Worm (Caenorhabditis elegans): ENCODE results near the gene szy-20.

The szy-20 gene

ce11 chrII:9007741-9008140 lies 38.6 kb upstream of the szy-20 start:
- TF ChIP-seq mdl-1 (tag; optimal IDR thresholded peaks at IDR 0.05) (no peak), ceh-82 (tag; optimal IDR thresholded peaks at IDR 0.05) (no peak), daf-12 (tag; optimal IDR thresholded peaks at IDR 0.05) (no peak), snpc-4 (tag; optimal IDR thresholded peaks at IDR 0.05) (no peak), pha-4 (tag; optimal IDR thresholded peaks at IDR 0.05) (no peak), zag-1 (tag; optimal IDR thresholded peaks at IDR 0.05) (no peak), mml-1 (tag; optimal IDR thresholded peaks at IDR 0.05) (no peak), elt-2 (tag; optimal IDR thresholded peaks at IDR 0.05) (no peak), unc-39 (tag; optimal IDR thresholded peaks at IDR 0.05) (no peak)

- TF ChIP-seq nfya-1 (tag; optimal IDR thresholded peaks at IDR 0.05; ENCODE audit: insufficient read depth) = no peak
- no peak for TF ChIP-seq nhr-43 (tag; optimal IDR thresholded peaks at IDR 0.05; ENCODE audit: poor library complexity, severe bottlenecking)
- no peak for TF ChIP-seq ceh-28 (tag; optimal IDR thresholded peaks at IDR 0.05)
- no peak for TF ChIP-seq ztf-4 (tag; optimal IDR thresholded peaks at IDR 0.05)
- no peak for TF ChIP-seq fkh-10 (GFP tag; optimal IDR thresholded peaks at IDR 0.05)
- TF ChIP-seq nhr-77 (tag; optimal IDR thresholded peaks at IDR 0.05) = no peak
- TF ChIP-seq mml-1 (tag; optimal IDR thresholded peaks at IDR 0.05) = no peak
- no peak for TF ChIP-seq skn-1 (tag; optimal IDR thresholded peaks at IDR 0.05)
- no peak for TF ChIP-seq unc-62 (GFP tag; optimal IDR thresholded peaks at IDR 0.05)
- TF ChIP-seq snpc-4 (tag; optimal IDR thresholded peaks at IDR 0.05) = no peak
- TF ChIP-seq tbx-2 (tag; optimal IDR thresholded peaks at IDR 0.05) = no peak
Measured at ce11 chrII:9005067-9005466, 35.9 kb upstream of the szy-20 start, which contains the start of gene F44G4.7. TSS of gene F44G4.7 (minus strand) at chrII:9005167.

ce11 chrII:9001743-9002222 lies 32.6 kb upstream of the szy-20 start, which contains the start of gene F44G4.6:
TSS of gene F44G4.6 (minus strand) at chrII:9001793.
- TF ChIP-seq elt-2 (tag; optimal IDR thresholded peaks at IDR 0.05) = no peak
- TF ChIP-seq ceh-9 (tag; optimal IDR thresholded peaks at IDR 0.05) = no peak
- TF ChIP-seq nhr-11 (tag; optimal IDR thresholded peaks at IDR 0.05) = no peak
- no peak for TF ChIP-seq fos-1 (tag; optimal IDR thresholded peaks at IDR 0.05)
- no peak for TF ChIP-seq lin-15B (tag; optimal IDR thresholded peaks at IDR 0.05)
- no peak for TF ChIP-seq unc-62 (GFP tag; optimal IDR thresholded peaks at IDR 0.05)
- TF ChIP-seq nhr-237 (tag; optimal IDR thresholded peaks at IDR 0.05) = no peak
- no peak for TF ChIP-seq jun-1 (tag; optimal IDR thresholded peaks at IDR 0.05)
- no peak for TF ChIP-seq fkh-2 (tag; optimal IDR thresholded peaks at IDR 0.05)
- TF ChIP-seq zag-1 (tag; optimal IDR thresholded peaks at IDR 0.05) = no peak
- TF ChIP-seq pha-4 (tag; optimal IDR thresholded peaks at IDR 0.05) = no peak
- TF ChIP-seq nhr-25 (tag; optimal IDR thresholded peaks at IDR 0.05) = no peak
- no peak for TF ChIP-seq daf-12 (tag; optimal IDR thresholded peaks at IDR 0.05)
- TF ChIP-seq nhr-67 (tag; optimal IDR thresholded peaks at IDR 0.05) = no peak
- no peak for TF ChIP-seq ztf-11 (tag; optimal IDR thresholded peaks at IDR 0.05)

- TF ChIP-seq ZK546.5 (tag; optimal IDR thresholded peaks at IDR 0.05) (no peak), zag-1 (tag; optimal IDR thresholded peaks at IDR 0.05) (no peak), fkh-10 (GFP tag; optimal IDR thresholded peaks at IDR 0.05) (no peak), nhr-25 (tag; optimal IDR thresholded peaks at IDR 0.05) (no peak), lsy-12 (tag; optimal IDR thresholded peaks at IDR 0.05) (no peak), ztf-11 (tag; optimal IDR thresholded peaks at IDR 0.05) (no peak), nhr-43 (tag; optimal IDR thresholded peaks at IDR 0.05; ENCODE audit: poor library complexity, severe bottlenecking) (no peak), ztf-4 (tag; optimal IDR thresholded peaks at IDR 0.05) (no peak), nhr-77 (tag; optimal IDR thresholded peaks at IDR 0.05) (no peak), ceh-28 (tag; optimal IDR thresholded peaks at IDR 0.05) (no peak), nhr-12 (tag; optimal IDR thresholded peaks at IDR 0.05) (no peak), elt-2 (tag; optimal IDR thresholded peaks at IDR 0.05) (no peak), eor-1 (tag; optimal IDR thresholded peaks at IDR 0.05) (no peak), fkh-2 (tag; optimal IDR thresholded peaks at IDR 0.05) (no peak), nhr-76 (tag; optimal IDR thresholded peaks at IDR 0.05) (no peak)
Measured at ce11 chrII:9000331-9000730, 31.2 kb upstream of the szy-20 start, which contains the start of gene F44G4.5. TSS of gene F44G4.5 (minus strand) at chrII:9000431.

ce11 chrII:8997479-8997878 lies 28.3 kb upstream of the szy-20 start, which contains the start of the genes F44G4.3 and tdp-1:
TSS of gene F44G4.3 (minus strand) at chrII:8997662.
TSS of gene tdp-1 (plus strand) at chrII:8997825.
- TF ChIP-seq nfya-1 (tag; optimal IDR thresholded peaks at IDR 0.05; ENCODE audit: insufficient read depth) = peak; percentile 66
- peak; percentile 51 for TF ChIP-seq pha-4 (tag; optimal IDR thresholded peaks at IDR 0.05)
- TF ChIP-seq ztf-11 (tag; optimal IDR thresholded peaks at IDR 0.05) = no peak
- TF ChIP-seq skn-1 (tag; optimal IDR thresholded peaks at IDR 0.05) = no peak
- no peak for TF ChIP-seq ceh-28 (tag; optimal IDR thresholded peaks at IDR 0.05)
